Fruit fly (Drosophila melanogaster): ENCODE results near the gene CG32409.

The CG32409 gene

DNA sequence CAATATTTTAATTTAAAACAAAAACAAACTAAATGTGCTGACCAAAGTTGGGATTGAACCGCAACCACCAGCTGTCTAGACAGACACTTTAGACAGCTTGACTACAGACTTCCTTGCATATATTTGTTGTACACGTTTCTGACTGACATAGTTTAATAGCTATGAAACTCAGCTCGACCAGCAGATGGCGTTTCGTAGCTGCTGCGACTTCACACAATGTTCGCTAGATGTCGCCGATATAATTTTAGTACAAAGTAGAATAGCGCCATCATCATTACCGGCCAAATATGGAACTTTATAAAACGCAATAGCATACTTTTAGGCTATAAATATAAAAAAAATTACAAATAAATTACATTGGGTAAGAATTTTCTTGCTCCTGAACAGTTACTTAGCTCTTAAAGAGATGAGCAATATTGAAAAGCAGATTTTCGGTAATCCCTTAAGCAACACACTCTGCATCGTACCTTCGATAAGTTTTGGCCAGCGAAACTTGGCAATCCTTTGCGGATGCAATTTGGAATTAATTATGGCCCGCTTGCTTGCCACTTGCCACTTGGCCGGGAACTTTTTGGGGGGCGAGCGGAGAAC, 29.6 kb upstream of the CG32409 start (continued):
- peak; percentile 71 for TF ChIP-seq HLH3B (GFP tag; IDR thresholded peaks at IDR 0.05)
- peak; percentile 33; the same call in 1 of the 2 replicates for TF ChIP-seq MBD-R2 (GFP tag; IDR thresholded peaks at IDR 0.05)
- peak in 1 of 3 experiments; percentile 67 for TF ChIP-seq Stat92E (GFP tag; optimal IDR thresholded peaks at IDR 0.05)
- peak; percentile 77 for TF ChIP-seq CG14441 (GFP tag; IDR thresholded peaks at IDR 0.05)
- peak; percentile 37; the same call in 1 of the 2 replicates for TF ChIP-seq inv (GFP tag; IDR thresholded peaks at IDR 0.05; ENCODE audit: partially characterized antibody)
- TF ChIP-seq Bgb (GFP tag; IDR thresholded peaks at IDR 0.05; ENCODE audit: partially characterized antibody), result peak; percentile 64; the same call in 1 of the 2 replicates
- peak; percentile 11 for TF ChIP-seq Elba2 (GFP tag; optimal IDR thresholded peaks at IDR 0.05)
- TF ChIP-seq CG17829 (tag; optimal IDR thresholded peaks at IDR 0.05), result peak; percentile 83
- no peak for TF ChIP-seq CG12299 (tag; optimal IDR thresholded peaks at IDR 0.05)
- peak; percentile 76 for TF ChIP-seq Antp (GFP tag; optimal IDR thresholded peaks at IDR 0.05)
- peak; percentile 91 for TF ChIP-seq ci (GFP tag; IDR thresholded peaks at IDR 0.05)
- peak; percentile 49 for TF ChIP-seq tap (tag; optimal IDR thresholded peaks at IDR 0.05)
- TF ChIP-seq Bdp1 (GFP tag; optimal IDR thresholded peaks at IDR 0.05), result peak; percentile 95
- peak; percentile 85 for TF ChIP-seq Lhr (GFP tag; optimal IDR thresholded peaks at IDR 0.05)
- peak; percentile 38 for TF ChIP-seq CG4404 (GFP tag; IDR thresholded peaks at IDR 0.05)
- no peak for TF ChIP-seq MESR4 (GFP tag; optimal IDR thresholded peaks at IDR 0.05)
- TF ChIP-seq Med (GFP tag), result no peak
- TF ChIP-seq cato (GFP tag; optimal IDR thresholded peaks at IDR 0.05; ENCODE audit: borderline replicate concordance), result peak; percentile 6
- TF ChIP-seq CG5953 (GFP tag; IDR thresholded peaks at IDR 0.05), result peak; percentile 23; the same call in 1 of the 2 replicates
- TF ChIP-seq odd (GFP tag; optimal IDR thresholded peaks at IDR 0.05), result no peak
- peak; percentile 23 for TF ChIP-seq CG6654 (GFP tag; optimal IDR thresholded peaks at IDR 0.05)
- TF ChIP-seq NC2α (GFP tag; optimal IDR thresholded peaks at IDR 0.05), result peak; percentile 11
- TF ChIP-seq CG11695 (GFP tag; IDR thresholded peaks at IDR 0.05), result no peak
- peak; percentile 19 for TF ChIP-seq twi (tag; optimal IDR thresholded peaks at IDR 0.05)
- TF ChIP-seq rib (GFP tag; IDR thresholded peaks at IDR 0.05), result no peak
- peak; percentile 50 for TF ChIP-seq CG14965 (GFP tag; optimal IDR thresholded peaks at IDR 0.05; ENCODE audit: borderline replicate concordance)
- peak; percentile 43 for TF ChIP-seq CG18476 (GFP tag; optimal IDR thresholded peaks at IDR 0.05)
- TF ChIP-seq ase (GFP tag; IDR thresholded peaks at IDR 0.05), result peak; percentile 80
- TF ChIP-seq CG7357 (GFP tag; IDR thresholded peaks at IDR 0.05), result peak; percentile 35; the same call in 1 of the 3 replicates
- TF ChIP-seq CG34422 (GFP tag; IDR thresholded peaks at IDR 0.05), result peak; percentile 54; the same call in 1 of the 3 replicates
- peak; percentile 56 for TF ChIP-seq CG6272 (GFP tag; IDR thresholded peaks at IDR 0.05)
- TF ChIP-seq gem (tag; optimal IDR thresholded peaks at IDR 0.05), result peak; percentile 60
- TF ChIP-seq kah (GFP tag; optimal IDR thresholded peaks at IDR 0.05), result no peak
- TF ChIP-seq grn (GFP tag; optimal IDR thresholded peaks at IDR 0.05), result no peak
- peak; percentile 64 for TF ChIP-seq CG4820 (GFP tag; optimal IDR thresholded peaks at IDR 0.05)
- no peak for TF ChIP-seq CG11398 (GFP tag; optimal IDR thresholded peaks at IDR 0.05)
- no peak for TF ChIP-seq exex (tag; optimal IDR thresholded peaks at IDR 0.05)
- no peak for TF ChIP-seq CG6254 (GFP tag; optimal IDR thresholded peaks at IDR 0.05)
- TF ChIP-seq Poxn (GFP tag; IDR thresholded peaks at IDR 0.05), result no peak
- TF ChIP-seq CG10654 (GFP tag; optimal IDR thresholded peaks at IDR 0.05), result peak; percentile 84
- TF ChIP-seq row (GFP tag; IDR thresholded peaks at IDR 0.05), result peak; percentile 24; the same call in 1 of the 3 replicates
- TF ChIP-seq CG9797 (GFP tag; optimal IDR thresholded peaks at IDR 0.05), result peak; percentile 18
- TF ChIP-seq Fer1 (GFP tag; optimal IDR thresholded peaks at IDR 0.05), result no peak
- peak; percentile 65 for TF ChIP-seq peb (GFP tag; IDR thresholded peaks at IDR 0.05)
- no peak for TF ChIP-seq Adf1 (GFP tag; IDR thresholded peaks at IDR 0.05)
- TF ChIP-seq CG11247 (GFP tag; IDR thresholded peaks at IDR 0.05), result peak; percentile 89
- TF ChIP-seq mirr (GFP tag; optimal IDR thresholded peaks at IDR 0.05), result peak; percentile 61
- no peak for TF ChIP-seq disco-r (GFP tag; optimal IDR thresholded peaks at IDR 0.05)
- peak; percentile 37; the same call in 1 of the 3 replicates for TF ChIP-seq CG11093 (GFP tag; IDR thresholded peaks at IDR 0.05)
- TF ChIP-seq CG18011 (GFP tag; optimal IDR thresholded peaks at IDR 0.05), result peak; percentile 99
